Fruit fly (Drosophila melanogaster) whole organism, adult: ENCODE results near the gene CG14431.

Source experiments
- CG11617 ChIP-seq: fragments of 200-800 bp; sonication (Bioruptor generic); optimal IDR thresholded peaks from 2 replicates; lab custom pipeline; 2017; ENCODE audit warnings: mild to moderate bottlenecking, missing biosample characterization, missing genetic modification reagents, missing genetic modification characterization
- CG12768 ChIP-seq: fragments of 200-800 bp; sonication (Bioruptor generic); optimal IDR thresholded peaks from 2 replicates; lab custom pipeline; 2017; ENCODE audit warnings: missing biosample characterization, missing genetic modification characterization, mild to moderate bottlenecking, moderate library complexity, missing genetic modification reagents
- CG14711 ChIP-seq: fragments of 200-800 bp; sonication (Bioruptor generic); optimal IDR thresholded peaks from 2 replicates; lab custom pipeline; 2018; ENCODE audit warnings: missing biosample characterization, mild to moderate bottlenecking, missing genetic modification characterization, moderate library complexity
- CG1620 ChIP-seq: fragments of 200-800 bp; sonication (Bioruptor generic); optimal IDR thresholded peaks from 2 replicates; lab custom pipeline; 2016; ENCODE audit warnings: missing biosample characterization, missing genetic modification characterization
- CG33017 ChIP-seq: fragments of 200-800 bp; sonication (Bioruptor generic); optimal IDR thresholded peaks from 2 replicates; lab custom pipeline; 2018; ENCODE audit warnings: missing biosample characterization, mild to moderate bottlenecking, missing genetic modification characterization, moderate library complexity
- CG5204 ChIP-seq: fragments of 200-800 bp; sonication (Bioruptor generic); optimal IDR thresholded peaks from 2 replicates; lab custom pipeline; 2016; ENCODE audit warnings: missing biosample characterization, missing genetic modification characterization
- CG7045 ChIP-seq: fragments of 200-800 bp; sonication (Bioruptor generic); optimal IDR thresholded peaks from 2 replicates; lab custom pipeline; 2017; ENCODE audit warnings: missing biosample characterization, mild to moderate bottlenecking, missing genetic modification characterization
- CG7101 ChIP-seq: fragments of 200-800 bp; sonication (Bioruptor generic); optimal IDR thresholded peaks from 2 replicates; lab custom pipeline; 2018; ENCODE audit warnings: missing biosample characterization, mild to moderate bottlenecking, missing genetic modification characterization, moderate library complexity
- Clk ChIP-seq: fragments of 200-800 bp; sonication (Bioruptor generic); optimal IDR thresholded peaks from 2 replicates; lab custom pipeline; 2017; ENCODE audit warnings: missing biosample characterization, missing genetic modification characterization
- Crg-1 ChIP-seq: fragments of 200-800 bp; sonication (Bioruptor generic); optimal IDR thresholded peaks from 2 replicates; lab custom pipeline; 2016; ENCODE audit warnings: missing biosample characterization, missing genetic modification characterization
- Hr96 ChIP-seq: fragments of 200-800 bp; sonication (Bioruptor generic); optimal IDR thresholded peaks from 2 replicates; lab custom pipeline; 2016; ENCODE audit warnings: missing biosample characterization, missing genetic modification characterization
- Mnt ChIP-seq: fragments of 200-800 bp; sonication (Bioruptor generic); optimal IDR thresholded peaks from 2 replicates; lab custom pipeline; 2016; ENCODE audit warnings: missing biosample characterization, mild to moderate bottlenecking, missing genetic modification characterization
- bab1 ChIP-seq: fragments of 200-800 bp; sonication (Bioruptor generic); optimal IDR thresholded peaks from 3 replicates; lab custom pipeline; 2019; ENCODE audit warnings: missing biosample characterization, mild to moderate bottlenecking, missing genetic modification characterization, moderate library complexity
- cic ChIP-seq: fragments of 200-800 bp; sonication (Bioruptor generic); optimal IDR thresholded peaks from 2 replicates; lab custom pipeline; 2017; ENCODE audit warnings: missing biosample characterization, mild to moderate bottlenecking, missing genetic modification characterization, moderate library complexity
- cnc ChIP-seq, 2 experiments: fragments of >200 bp; optimal IDR thresholded peaks; 2 replicates each; lab custom pipeline; 2017
- kay ChIP-seq: fragments of 200-800 bp; sonication (Bioruptor generic); peaks from one replicate; lab custom pipeline; 2016; ENCODE audit warnings: missing biosample characterization, missing genetic modification characterization, borderline replicate concordance
- ovo ChIP-seq: fragments of 200-800 bp; sonication (Bioruptor generic); optimal IDR thresholded peaks from 2 replicates; lab custom pipeline; 2016; ENCODE audit warnings: missing biosample characterization, missing genetic modification characterization
- pad ChIP-seq: fragments of 200-800 bp; sonication (Bioruptor generic); optimal IDR thresholded peaks from 3 replicates; lab custom pipeline; 2017; ENCODE audit warnings: missing biosample characterization, missing genetic modification characterization, mild to moderate bottlenecking, moderate library complexity, missing genetic modification reagents
- tj ChIP-seq: fragments of 200-800 bp; sonication (Bioruptor generic); optimal IDR thresholded peaks from 3 replicates; lab custom pipeline; 2017; ENCODE audit warnings: missing biosample characterization, mild to moderate bottlenecking, missing genetic modification characterization, moderate library complexity
- toe ChIP-seq: fragments of 200-800 bp; sonication (Bioruptor generic); optimal IDR thresholded peaks from 2 replicates; lab custom pipeline; 2016; ENCODE audit warnings: missing biosample characterization, missing genetic modification characterization

Gene CG14431

dm6 chrX:6898147-6898546, 9.9 kb upstream of the CG14431 start:
- no peak for TF ChIP-seq CG1620
- no peak for TF ChIP-seq cnc (optimal IDR thresholded peaks at IDR 0.05; lab: Kevin White, UChicago)
- no peak for TF ChIP-seq CG12768 (GFP tag; lab: Kevin White, UChicago)
- TF ChIP-seq kay (GFP tag; lab: Kevin White, UChicago) = no peak
- TF ChIP-seq bab1 (GFP tag; lab: Kevin White, UChicago) = no peak
- TF ChIP-seq ovo (GFP tag; lab: Kevin White, UChicago) = no peak
- no peak for TF ChIP-seq CG5204 (GFP tag; lab: Kevin White, UChicago)

dm6 chrX:6906670-6907069, 1.4 kb upstream of the CG14431 start:
- TF ChIP-seq cic (GFP tag; lab: Kevin White, UChicago) = no peak
- TF ChIP-seq Crg-1 (GFP tag; lab: Kevin White, UChicago) = no peak
- no peak for TF ChIP-seq Hr96
- TF ChIP-seq tj (GFP tag; lab: Kevin White, UChicago) = no peak
- no peak for TF ChIP-seq Clk (GFP tag; lab: Kevin White, UChicago)

- TF ChIP-seq Mnt (GFP tag; lab: Kevin White, UChicago) (no peak), CG14711 (tag; lab: Kevin White, UChicago) (no peak), Clk (GFP tag; lab: Kevin White, UChicago) (no peak), toe (GFP tag; lab: Kevin White, UChicago) (no peak), cic (GFP tag; lab: Kevin White, UChicago) (no peak), CG12768 (GFP tag; lab: Kevin White, UChicago) (no peak), CG33017 (no peak), ovo (GFP tag; lab: Kevin White, UChicago) (no peak), CG11617 (GFP tag; lab: Kevin White, UChicago) (no peak), bab1 (GFP tag; lab: Kevin White, UChicago) (no peak), CG5204 (GFP tag; lab: Kevin White, UChicago) (no peak)
Measured at dm6 chrX:6909135-6909534, 1.1 kb downstream of the CG14431 start.

- TF ChIP-seq cic (GFP tag; lab: Kevin White, UChicago) = no peak
- no peak for TF ChIP-seq toe (GFP tag; lab: Kevin White, UChicago)
- TF ChIP-seq CG12768 (GFP tag; lab: Kevin White, UChicago) = no peak
- TF ChIP-seq pad (GFP tag; lab: Kevin White, UChicago) = no peak
- TF ChIP-seq Crg-1 (GFP tag; lab: Kevin White, UChicago) = no peak
- no peak for TF ChIP-seq CG11617 (GFP tag; lab: Kevin White, UChicago)
- TF ChIP-seq CG7101 (tag; lab: Kevin White, UChicago) = no peak
- TF ChIP-seq CG7045 = no peak
- TF ChIP-seq Hr96 = no peak
- TF ChIP-seq CG1620 = no peak
- no peak for TF ChIP-seq ovo (GFP tag; lab: Kevin White, UChicago)
- no peak for TF ChIP-seq Mnt (GFP tag; lab: Kevin White, UChicago)
- no peak for TF ChIP-seq bab1 (GFP tag; lab: Kevin White, UChicago)
- no peak for TF ChIP-seq CG5204 (GFP tag; lab: Kevin White, UChicago)
- no peak for TF ChIP-seq CG14711 (tag; lab: Kevin White, UChicago)
- no peak for TF ChIP-seq tj (GFP tag; lab: Kevin White, UChicago)
- no peak for TF ChIP-seq CG33017
- no peak for TF ChIP-seq cnc (optimal IDR thresholded peaks at IDR 0.05; lab: Kevin White, UChicago)
Measured at dm6 chrX:6912269-6912668, 4.2 kb downstream of the CG14431 start.

- TF ChIP-seq Clk (GFP tag; lab: Kevin White, UChicago) (no peak), CG11617 (GFP tag; lab: Kevin White, UChicago) (no peak), Crg-1 (GFP tag; lab: Kevin White, UChicago) (no peak), pad (GFP tag; lab: Kevin White, UChicago) (no peak), cnc (optimal IDR thresholded peaks at IDR 0.05; lab: Kevin White, UChicago) (no peak), toe (GFP tag; lab: Kevin White, UChicago) (no peak), bab1 (GFP tag; lab: Kevin White, UChicago) (no peak), Mnt (GFP tag; lab: Kevin White, UChicago) (no peak), CG5204 (GFP tag; lab: Kevin White, UChicago) (no peak), ovo (GFP tag; lab: Kevin White, UChicago) (no peak)
Measured at dm6 chrX:6929086-6929485, 21.0 kb downstream of the CG14431 start.

dm6 chrX:6933749-6934148, 25.7 kb downstream of the CG14431 start:
- TF ChIP-seq Mnt (GFP tag; lab: Kevin White, UChicago) (no peak), CG14711 (tag; lab: Kevin White, UChicago) (no peak), CG5204 (GFP tag; lab: Kevin White, UChicago) (no peak), bab1 (GFP tag; lab: Kevin White, UChicago) (no peak), CG1620 (no peak), Hr96 (no peak), toe (GFP tag; lab: Kevin White, UChicago) (no peak), CG33017 (no peak), ovo (GFP tag; lab: Kevin White, UChicago) (no peak), kay (GFP tag; lab: Kevin White, UChicago) (no peak), CG11617 (GFP tag; lab: Kevin White, UChicago) (no peak), cnc (optimal IDR thresholded peaks at IDR 0.05; lab: Kevin White, UChicago) (no peak), CG12768 (GFP tag; lab: Kevin White, UChicago) (no peak)

- TF ChIP-seq CG11617 (GFP tag; lab: Kevin White, UChicago) (no peak), ovo (GFP tag; lab: Kevin White, UChicago) (no peak), kay (GFP tag; lab: Kevin White, UChicago) (no peak), CG5204 (GFP tag; lab: Kevin White, UChicago) (no peak), CG33017 (no peak), cic (GFP tag; lab: Kevin White, UChicago) (no peak), Crg-1 (GFP tag; lab: Kevin White, UChicago) (no peak), tj (GFP tag; lab: Kevin White, UChicago) (no peak), Clk (GFP tag; lab: Kevin White, UChicago) (no peak)
Measured at dm6 chrX:6936884-6937283, 28.8 kb downstream of the CG14431 start.
